Worm (Caenorhabditis elegans): Measurements from ENCODE around the gene F36H5.4.
"Not testable (repeated sequence)": the region's sequence is repeated elsewhere in the genome, so short reads cannot be mapped to it uniquely, and the experiment has no call there.

F36H5.4 gene

DNA sequence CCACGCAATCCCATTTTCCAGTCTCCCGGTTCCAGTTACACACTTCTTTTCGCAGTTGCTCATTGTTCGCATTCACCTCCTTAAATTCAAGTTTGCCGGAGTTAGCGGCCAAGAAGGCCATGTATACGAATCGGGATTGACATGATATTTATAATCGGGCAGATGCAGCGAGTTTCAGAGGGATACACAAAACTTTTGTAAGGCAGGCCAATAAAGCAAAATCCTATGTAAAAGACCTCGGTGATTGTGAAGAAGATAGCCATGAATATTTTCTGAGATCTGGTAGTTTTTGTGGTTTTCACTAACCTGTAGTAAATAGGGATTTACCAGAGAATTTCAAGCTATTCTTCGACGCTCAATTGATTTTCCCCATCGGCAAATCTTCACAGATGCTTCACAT is 5.1 kb downstream of the F36H5.4 start:
- TF ChIP-seq unc-62 (GFP tag; optimal IDR thresholded peaks at IDR 0.05) = no peak

- peak; percentile 34 for TF ChIP-seq fos-1 (tag; optimal IDR thresholded peaks at IDR 0.05)
Measured at ce11 chrII:1767458-1767857, 5.8 kb downstream of the F36H5.4 start.

ce11 chrII:1771347-1771746 is 9.7 kb downstream of the F36H5.4 start, which contains the start of gene math-26:
TSS of gene math-26 (plus strand) at chrII:1771647.
- TF ChIP-seq sma-9 (GFP tag; optimal IDR thresholded peaks at IDR 0.05); sma-9 (tag; optimal IDR thresholded peaks at IDR 0.05); skn-1 (tag; optimal IDR thresholded peaks at IDR 0.05); unc-39 (tag; optimal IDR thresholded peaks at IDR 0.05): not testable (repeated sequence)

ce11 chrII:1771785-1772184 is 10.1 kb downstream of the F36H5.4 start, which contains the start of gene math-3:
TSS of gene math-3 (plus strand) at chrII:1772085.
- no peak for TF ChIP-seq nhr-21 (tag; optimal IDR thresholded peaks at IDR 0.05)

- TF ChIP-seq C34F6.9, sem-4, ceh-16 (tag; optimal IDR thresholded peaks at IDR 0.05): not testable (repeated sequence)
Measured at ce11 chrII:1775234-1775633, 13.6 kb downstream of the F36H5.4 start, which contains the start of gene F36H5.14. TSS of gene F36H5.14 (plus strand) at chrII:1775534.

ce11 chrII:1782474-1782873 is 20.8 kb downstream of the F36H5.4 start, which contains the start of gene math-4:
TSS of gene math-4 (minus strand) at chrII:1782574.
- TF ChIP-seq skn-1 (tag; optimal IDR thresholded peaks at IDR 0.05) (no peak), C34F6.9 (tag; optimal IDR thresholded peaks at IDR 0.05) (no peak), ama-1 (optimal IDR thresholded peaks at IDR 0.05) (no peak), nhr-25 (tag; optimal IDR thresholded peaks at IDR 0.05) (no peak), crh-2 (tag; optimal IDR thresholded peaks at IDR 0.05) (no peak), mbf-1 (tag; optimal IDR thresholded peaks at IDR 0.05) (no peak)

DNA sequence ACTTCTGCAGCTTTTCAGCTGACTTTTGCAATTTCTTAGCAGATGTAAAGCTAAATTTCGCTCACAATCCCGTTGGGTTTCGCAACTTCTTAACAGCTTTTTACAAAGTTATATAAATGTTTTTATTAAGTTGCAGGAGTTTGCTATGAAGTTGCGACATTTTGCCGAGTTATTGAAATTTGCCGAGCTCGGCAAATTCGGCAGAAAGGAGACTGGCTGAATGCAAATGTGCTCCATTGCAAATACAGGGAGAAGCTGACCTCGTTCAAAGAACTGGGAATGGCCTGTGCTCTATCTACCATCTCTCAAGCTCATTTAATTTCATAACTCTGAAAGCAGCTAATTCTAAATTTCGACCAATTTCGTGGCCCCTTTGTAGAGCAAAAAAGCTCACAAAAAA is 23.1 kb downstream of the F36H5.4 start, which contains the start of gene C08F1.11:
Gene C08F1.11 (minus strand): TSS at position 101 of the 400 bp plus-strand sequence.
- no peak for TF ChIP-seq unc-39 (tag; optimal IDR thresholded peaks at IDR 0.05)

DNA sequence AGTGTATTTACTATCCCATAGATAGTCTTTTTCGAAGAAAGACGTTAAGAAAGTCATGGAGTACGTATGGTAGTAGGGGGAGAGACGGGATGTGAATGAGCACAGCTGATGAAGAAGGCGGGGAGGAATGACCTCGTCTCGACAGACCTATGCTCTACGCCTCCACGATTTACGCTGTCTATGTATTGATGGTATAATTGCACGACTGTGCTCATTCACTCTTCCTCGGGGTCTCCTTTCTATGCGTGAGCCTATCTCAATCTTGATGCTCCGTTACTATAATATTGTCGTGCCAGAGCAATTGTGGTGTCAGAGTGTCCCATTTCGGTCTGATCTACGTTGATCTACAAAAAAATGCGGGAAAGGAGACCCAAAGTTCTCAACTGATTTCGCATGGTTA is 24.5 kb downstream of the F36H5.4 start, which contains the start of gene C08F1.10:
Gene C08F1.10 (minus strand): TSS at position 101 of the 400 bp plus-strand sequence.
- no peak for TF ChIP-seq skn-1 (tag; optimal IDR thresholded peaks at IDR 0.05)
- TF ChIP-seq nhr-11 (tag; optimal IDR thresholded peaks at IDR 0.05) = no peak
- TF ChIP-seq lsy-2 (tag; optimal IDR thresholded peaks at IDR 0.05) = no peak
- TF ChIP-seq mab-5 (tag; optimal IDR thresholded peaks at IDR 0.05) = no peak
- no peak for TF ChIP-seq unc-55 (GFP tag; optimal IDR thresholded peaks at IDR 0.05)
- no peak for TF ChIP-seq nhr-129 (tag; optimal IDR thresholded peaks at IDR 0.05)
- no peak for TF ChIP-seq blmp-1 (tag; optimal IDR thresholded peaks at IDR 0.05; ENCODE audit: insufficient read depth)
- no peak for TF ChIP-seq R02D3.7 (tag; optimal IDR thresholded peaks at IDR 0.05)
- TF ChIP-seq nhr-21 (tag; optimal IDR thresholded peaks at IDR 0.05) = no peak
- no peak for TF ChIP-seq sma-3 (GFP tag; optimal IDR thresholded peaks at IDR 0.05)
- TF ChIP-seq ztf-11 (tag; optimal IDR thresholded peaks at IDR 0.05) = no peak
- no peak for TF ChIP-seq sma-9 (GFP tag; optimal IDR thresholded peaks at IDR 0.05)
- no peak for TF ChIP-seq sma-9 (tag; optimal IDR thresholded peaks at IDR 0.05)
- no peak for TF ChIP-seq ceh-16 (tag; optimal IDR thresholded peaks at IDR 0.05)
- TF ChIP-seq ztf-1 (GFP tag; conservative IDR thresholded peaks at IDR 0.05) = no peak
- no peak for TF ChIP-seq gmeb-1 (tag; optimal IDR thresholded peaks at IDR 0.05)
- no peak for TF ChIP-seq aly-2 (tag; optimal IDR thresholded peaks at IDR 0.05)
- no peak for TF ChIP-seq alr-1 (tag; optimal IDR thresholded peaks at IDR 0.05)
- TF ChIP-seq peb-1 (tag; optimal IDR thresholded peaks at IDR 0.05) = no peak

Data from whole organism, L2 larva.